Fruit fly (Drosophila melanogaster) whole organism, embryonic: ENCODE results near the gene CG8112.

Source experiments
- ATbp ChIP-seq: fragments of 200-800 bp; sonication (Bioruptor generic); optimal IDR thresholded peaks from 2 replicates; lab custom pipeline; 2017; ENCODE audit warnings: missing biosample characterization, mild to moderate bottlenecking, missing genetic modification characterization, missing genetic modification reagents
- Abd-B ChIP-seq: fragments of 200-800 bp; sonication (Bioruptor generic); optimal IDR thresholded peaks from 2 replicates; lab custom pipeline; 2018; ENCODE audit warnings: missing biosample characterization, mild to moderate bottlenecking, missing genetic modification characterization, moderate library complexity
- CG11504 ChIP-seq: fragments of 200-800 bp; sonication (Bioruptor generic); optimal IDR thresholded peaks from 3 replicates; lab custom pipeline; 2019; ENCODE audit warnings: missing biosample characterization, mild to moderate bottlenecking, missing genetic modification characterization, moderate library complexity
- CG12155 ChIP-seq: fragments of 200-800 bp; sonication (Bioruptor generic); optimal IDR thresholded peaks from 3 replicates; lab custom pipeline; 2016; ENCODE audit warnings: missing biosample characterization, missing genetic modification characterization
- CG14014 ChIP-seq: fragments of 200-800 bp; sonication (Bioruptor generic); IDR thresholded peaks from 2 replicates; pipeline ENCODE4 v1.3.6; 2022; ENCODE audit warnings: missing biosample characterization, missing genetic modification characterization
- CG1647 ChIP-seq: fragments of 200-800 bp; sonication (Bioruptor generic); optimal IDR thresholded peaks from 3 replicates; lab custom pipeline; 2016; ENCODE audit warnings: missing biosample characterization, missing genetic modification characterization
- CG17361 ChIP-seq: fragments of 200-800 bp; sonication (Bioruptor generic); IDR thresholded peaks from 3 replicates; pipeline ENCODE4 v1.3.6; 2022; ENCODE audit warnings: missing biosample characterization, missing genetic modification characterization
- CG18764 ChIP-seq: fragments of 200-800 bp; sonication (Bioruptor generic); optimal IDR thresholded peaks from 3 replicates; lab custom pipeline; 2016; ENCODE audit warnings: missing biosample characterization, missing genetic modification characterization
- CG2889 ChIP-seq: fragments of 200-800 bp; sonication (Bioruptor generic); IDR thresholded peaks from 3 replicates; pipeline ENCODE4 v1.3.6; 2022; ENCODE audit warnings: missing biosample characterization, missing genetic modification characterization
- CG4282 ChIP-seq: fragments of 200-800 bp; sonication (Bioruptor generic); optimal IDR thresholded peaks from 2 replicates; lab custom pipeline; 2016; ENCODE audit warnings: missing biosample characterization, missing genetic modification characterization
- CG5245 ChIP-seq: fragments of 200-800 bp; sonication (Bioruptor generic); optimal IDR thresholded peaks from 3 replicates; lab custom pipeline; 2016; ENCODE audit warnings: missing biosample characterization, missing genetic modification characterization
- CG5953 ChIP-seq: fragments of 200-800 bp; sonication (Bioruptor generic); IDR thresholded peaks from 2 replicates; pipeline ENCODE4 v1.3.6; 2022; ENCODE audit warnings: missing biosample characterization, missing genetic modification characterization
- CG7963 ChIP-seq: fragments of 200-800 bp; sonication (Bioruptor generic); IDR thresholded peaks from 3 replicates; pipeline ENCODE4 v1.3.6; 2022; ENCODE audit warnings: missing biosample characterization, missing genetic modification characterization; ENCODE audit not compliant: partially characterized antibody
- Dip2 ChIP-seq: fragments of 200-800 bp; sonication (Bioruptor generic); IDR thresholded peaks from 2 replicates; pipeline ENCODE4 v1.3.6; 2022; ENCODE audit warnings: missing biosample characterization, missing genetic modification characterization
- Dref ChIP-seq: fragments of 200-800 bp; sonication (Bioruptor generic); IDR thresholded peaks from 2 replicates; pipeline ENCODE4 v1.3.6; 2022; ENCODE audit warnings: missing biosample characterization, missing genetic modification characterization
- H2.0 ChIP-seq: fragments of 200-800 bp; sonication (Bioruptor generic); IDR thresholded peaks from 2 replicates; pipeline ENCODE4 v1.3.6; 2022; ENCODE audit warnings: missing biosample characterization, missing genetic modification characterization
- HLH4C ChIP-seq: fragments of 200-800 bp; sonication (Bioruptor generic); IDR thresholded peaks from 3 replicates; pipeline ENCODE4 v1.3.6; 2022; ENCODE audit warnings: missing biosample characterization, missing genetic modification characterization; ENCODE audit not compliant: partially characterized antibody
- Mad ChIP-seq: fragments of 200-800 bp; sonication (Bioruptor generic); optimal IDR thresholded peaks from 2 replicates; lab custom pipeline; 2016; ENCODE audit warnings: missing biosample characterization, missing genetic modification characterization
- Myb ChIP-seq: fragments of 200-800 bp; sonication (Bioruptor generic); optimal IDR thresholded peaks from 2 replicates; lab custom pipeline; 2016; ENCODE audit warnings: missing biosample characterization, missing genetic modification characterization
- Opbp ChIP-seq: fragments of 200-800 bp; sonication (Bioruptor generic); IDR thresholded peaks from 3 replicates; pipeline ENCODE4 v1.3.6; 2022; ENCODE audit warnings: missing biosample characterization, missing genetic modification characterization; ENCODE audit not compliant: partially characterized antibody
- PHDP ChIP-seq: fragments of 200-800 bp; sonication (Bioruptor generic); optimal IDR thresholded peaks from 3 replicates; lab custom pipeline; 2018; ENCODE audit warnings: missing biosample characterization, mild to moderate bottlenecking, missing genetic modification characterization, moderate library complexity
- Rx ChIP-seq: fragments of 200-800 bp; sonication (Bioruptor generic); IDR thresholded peaks from 2 replicates; pipeline ENCODE4 v1.3.6; 2022; ENCODE audit warnings: missing biosample characterization, missing genetic modification characterization
- Scr ChIP-seq: fragments of 200-800 bp; sonication (Bioruptor generic); IDR thresholded peaks from 2 replicates; pipeline ENCODE4 v1.3.6; 2022; ENCODE audit warnings: missing biosample characterization, missing genetic modification characterization; ENCODE audit not compliant: partially characterized antibody
- Sox102F ChIP-seq: fragments of 200-800 bp; sonication (Bioruptor generic); optimal IDR thresholded peaks from 2 replicates; lab custom pipeline; 2018; ENCODE audit warnings: missing biosample characterization, mild to moderate bottlenecking, missing genetic modification characterization, moderate library complexity
- Spps ChIP-seq: fragments of 200-800 bp; sonication (Bioruptor generic); optimal IDR thresholded peaks from 2 replicates; lab custom pipeline; 2018; ENCODE audit warnings: missing biosample characterization, mild to moderate bottlenecking, missing genetic modification characterization
- Sry-β ChIP-seq: fragments of 200-800 bp; sonication (Bioruptor generic); optimal IDR thresholded peaks from 2 replicates; lab custom pipeline; 2018; ENCODE audit warnings: missing biosample characterization, mild to moderate bottlenecking, missing genetic modification characterization, moderate library complexity
- Vsx1 ChIP-seq: fragments of 200-800 bp; sonication (Bioruptor generic); optimal IDR thresholded peaks from 2 replicates; lab custom pipeline; 2017; ENCODE audit warnings: missing biosample characterization, mild to moderate bottlenecking, missing genetic modification characterization, missing genetic modification reagents
- al ChIP-seq: fragments of 200-800 bp; sonication (Bioruptor generic); IDR thresholded peaks from 2 replicates; pipeline ENCODE4 v1.3.6; 2022; ENCODE audit warnings: missing biosample characterization, missing genetic modification characterization
- amos ChIP-seq: fragments of 200-800 bp; sonication (Bioruptor generic); IDR thresholded peaks from 2 replicates; pipeline ENCODE4 v1.3.6; 2022; ENCODE audit warnings: missing biosample characterization, missing genetic modification characterization; ENCODE audit not compliant: partially characterized antibody
- aop ChIP-seq: fragments of 200-800 bp; sonication (Bioruptor generic); IDR thresholded peaks from 2 replicates; pipeline ENCODE4 v1.3.6; 2022; ENCODE audit warnings: missing biosample characterization, missing genetic modification characterization
- bab2 ChIP-seq: fragments of 200-800 bp; sonication (Bioruptor generic); optimal IDR thresholded peaks from 2 replicates; lab custom pipeline; 2016; ENCODE audit warnings: missing biosample characterization, missing genetic modification characterization
- br ChIP-seq: fragments of >200 bp; optimal IDR thresholded peaks from 2 replicates; lab custom pipeline; 2017
- bsh ChIP-seq, 2 experiments: fragments of 200-800 bp; sonication (Bioruptor generic); optimal IDR thresholded peaks; 2 replicates each; lab custom pipeline; 2017 to 2018; ENCODE audit warnings: mild to moderate bottlenecking in 2 of 2, missing biosample characterization in 2 of 2, missing genetic modification characterization in 2 of 2, moderate library complexity in 1 of 2
- chinmo ChIP-seq: fragments of 200-800 bp; sonication (Bioruptor generic); IDR thresholded peaks from 4 replicates; pipeline ENCODE4 v1.3.6; 2022; ENCODE audit warnings: missing biosample characterization, missing genetic modification characterization; ENCODE audit not compliant: partially characterized antibody
- crol ChIP-seq: fragments of 200-800 bp; sonication (Bioruptor generic); IDR thresholded peaks from 2 replicates; pipeline ENCODE4 v1.3.6; 2022; ENCODE audit warnings: missing biosample characterization, missing genetic modification characterization
- crp ChIP-seq, 2 experiments: fragments of 200-800 bp; sonication (Bioruptor generic); optimal IDR thresholded peaks; 2 replicates in 1 of 2; 3 replicates in 1 of 2; lab custom pipeline; 2017; ENCODE audit warnings: missing biosample characterization in 2 of 2, missing genetic modification characterization in 2 of 2, mild to moderate bottlenecking in 1 of 2, moderate library complexity in 1 of 2
- ewg ChIP-seq: fragments of 200-800 bp; sonication (Bioruptor generic); optimal IDR thresholded peaks from 3 replicates; lab custom pipeline; 2017; ENCODE audit warnings: mild to moderate bottlenecking, missing biosample characterization, missing genetic modification reagents, missing genetic modification characterization
- fd64A ChIP-seq: fragments of 200-800 bp; sonication (Bioruptor generic); optimal IDR thresholded peaks from 3 replicates; lab custom pipeline; 2018; ENCODE audit warnings: missing biosample characterization, mild to moderate bottlenecking, missing genetic modification characterization
- fd96Cb ChIP-seq: fragments of 200-800 bp; sonication (Bioruptor generic); optimal IDR thresholded peaks from 2 replicates; lab custom pipeline; 2018; ENCODE audit warnings: missing biosample characterization, mild to moderate bottlenecking, missing genetic modification characterization, moderate library complexity
- hbn ChIP-seq: fragments of 200-800 bp; sonication (Bioruptor generic); IDR thresholded peaks from 2 replicates; pipeline ENCODE4 v1.3.6; 2022; ENCODE audit warnings: missing biosample characterization, missing genetic modification characterization; ENCODE audit not compliant: partially characterized antibody
- hkb ChIP-seq, 2 experiments: fragments of 200-800 bp in 1 of 2; fragments of >200 bp in 1 of 2; sonication (Bioruptor generic) in 1 of 2; IDR thresholded peaks in 1 of 2; optimal IDR thresholded peaks in 1 of 2; 2 replicates each; pipeline versions ENCODE4 v1.3.6 to Lab custom; 2017 to 2022; ENCODE audit warnings: missing biosample characterization in 1 of 2, missing genetic modification characterization in 1 of 2
- insv ChIP-seq, 2 experiments: fragments of 200-800 bp; sonication (Bioruptor generic); optimal IDR thresholded peaks; 3 replicates each; lab custom pipeline; 2016 to 2018; ENCODE audit warnings: missing biosample characterization in 2 of 2, missing genetic modification characterization in 2 of 2
- nau ChIP-seq: fragments of 200-800 bp; sonication (Bioruptor generic); optimal IDR thresholded peaks from 3 replicates; lab custom pipeline; 2017; ENCODE audit warnings: missing biosample characterization, mild to moderate bottlenecking, missing genetic modification characterization, missing genetic modification reagents
- nmo ChIP-seq: fragments of 200-800 bp; sonication (Bioruptor generic); optimal IDR thresholded peaks from 2 replicates; lab custom pipeline; 2018; ENCODE audit warnings: missing biosample characterization, mild to moderate bottlenecking, missing genetic modification characterization, moderate library complexity
- sd ChIP-seq: fragments of 200-800 bp; sonication (Bioruptor generic); optimal IDR thresholded peaks from 3 replicates; lab custom pipeline; 2018; ENCODE audit warnings: missing biosample characterization, mild to moderate bottlenecking, missing genetic modification characterization, moderate library complexity
- sna ChIP-seq: fragments of 200-800 bp; sonication (Bioruptor generic); IDR thresholded peaks from 2 replicates; pipeline ENCODE4 v1.3.6; 2022; ENCODE audit warnings: missing biosample characterization, missing genetic modification characterization; ENCODE audit not compliant: partially characterized antibody
- tx ChIP-seq: fragments of 200-800 bp; sonication (Bioruptor generic); optimal IDR thresholded peaks from 2 replicates; lab custom pipeline; 2016; ENCODE audit warnings: missing biosample characterization, missing genetic modification characterization

Gene CG8112

DNA sequence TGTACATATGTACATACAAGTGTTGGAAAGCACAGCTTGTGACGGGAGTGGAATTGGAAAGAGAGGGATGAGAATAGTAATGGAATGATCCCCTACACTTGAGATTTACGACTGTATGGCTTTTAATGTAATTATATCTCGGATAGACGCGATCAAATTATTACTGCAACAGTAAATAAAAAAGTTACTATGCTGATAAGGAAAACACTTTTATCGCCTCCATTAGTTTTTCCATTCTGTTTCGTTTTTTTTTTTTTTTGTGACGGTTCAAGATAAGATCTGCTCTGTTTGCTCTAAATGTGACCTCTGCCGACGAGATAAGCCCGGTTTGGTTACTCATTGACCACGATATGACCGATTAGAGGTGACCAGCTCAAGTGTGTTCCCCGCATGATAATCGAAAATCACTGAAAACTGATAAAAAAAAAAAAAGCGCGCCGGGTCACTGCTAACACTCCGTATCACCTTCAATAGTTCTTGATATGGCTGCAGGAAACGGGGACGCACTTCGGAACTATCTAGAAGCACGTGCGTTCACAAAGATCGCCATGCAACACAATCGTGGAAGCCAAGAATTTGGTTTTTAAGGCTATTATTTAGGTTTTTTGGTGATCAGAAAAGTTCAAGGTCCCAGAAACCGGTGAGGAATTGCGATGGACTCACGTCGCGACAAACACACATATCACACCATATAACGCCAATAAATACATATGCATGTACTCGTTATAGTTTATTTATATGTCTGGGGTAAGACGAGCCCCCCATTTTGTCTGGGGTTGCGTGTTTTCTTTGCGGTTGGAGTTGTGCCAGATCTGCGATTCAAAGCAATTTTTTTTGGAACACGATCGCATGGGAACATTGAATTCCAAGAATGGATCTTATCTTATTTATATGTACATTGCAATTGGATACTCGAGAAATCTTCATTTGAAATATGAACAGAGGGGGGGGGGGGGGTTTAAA, 41.9 kb upstream of the CG8112 start, which contains the start of gene p (continued):
- TF ChIP-seq ewg (GFP tag; lab: Kevin White, UChicago) (no peak), CG4282 (GFP tag; lab: Kevin White, UChicago) (no peak), CG17361 (no peak), HLH4C (no peak), CG5245 (GFP tag; lab: Kevin White, UChicago) (peak; percentile 40), Sox102F (peak; percentile 41), hbn (no peak), ATbp (GFP tag; lab: Kevin White, UChicago) (peak; percentile 42), CG18764 (GFP tag; lab: Kevin White, UChicago) (peak; percentile 27), CG7963 (no peak), fd96Cb (tag; lab: Kevin White, UChicago) (no peak), bsh (GFP tag; optimal IDR thresholded peaks at IDR 0.05; lab: Kevin White, UChicago) (peak in 1 of 2 experiments; percentile 50), amos (GFP tag; lab: Robert Waterston, UW) (no peak), CG1647 (GFP tag; lab: Kevin White, UChicago) (peak; percentile 30), PHDP (tag; lab: Kevin White, UChicago) (peak; percentile 56), br (lab: Kevin White, UChicago) (no peak), H2.0 (GFP tag; lab: Robert Waterston, UW) (no peak), crp (GFP tag; optimal IDR thresholded peaks at IDR 0.05; lab: Kevin White, UChicago) (no peak), nmo (GFP tag; lab: Kevin White, UChicago) (peak; percentile 13), CG2889 (no peak), insv (GFP tag; optimal IDR thresholded peaks at IDR 0.05; lab: Kevin White, UChicago) (peak in 1 of 2 experiments; percentile 23), CG11504 (tag; lab: Kevin White, UChicago) (peak; percentile 49), sna (GFP tag; lab: Robert Waterston, UW) (no peak), Dref (no peak), fd64A (GFP tag; lab: Kevin White, UChicago) (peak; percentile 38), Scr (GFP tag; lab: Robert Waterston, UW) (no peak), Opbp (no peak), tx (no peak), aop (GFP tag; lab: Robert Waterston, UW) (no peak), Vsx1 (GFP tag; lab: Kevin White, UChicago) (no peak), Myb (GFP tag; lab: Kevin White, UChicago) (peak; percentile 32), nau (GFP tag; lab: Kevin White, UChicago) (peak; percentile 13), CG14014 (peak; percentile 40; the same call in 1 of the 2 replicates), hkb (optimal IDR thresholded peaks at IDR 0.05; lab: Kevin White, UChicago) (no peak), hkb (GFP tag; IDR thresholded peaks at IDR 0.05; lab: Robert Waterston, UW) (peak; percentile 55; the same call in 1 of the 2 replicates), Mad (GFP tag; lab: Kevin White, UChicago) (no peak), crol (no peak), Dip2 (GFP tag; lab: Robert Waterston, UW) (no peak), Abd-B (no peak), al (GFP tag; lab: Robert Waterston, UW) (no peak), CG12155 (GFP tag; lab: Kevin White, UChicago) (peak; percentile 26), bab2 (GFP tag; lab: Kevin White, UChicago) (peak; percentile 22), chinmo (0 out of 4 replicates have a peak, but pooled peaks have one; percentile 68), Rx (no peak), sd (tag; lab: Kevin White, UChicago) (peak; percentile 16), Spps (tag; lab: Kevin White, UChicago) (no peak), CG5953 (GFP tag; lab: Robert Waterston, UW) (peak; percentile 3; the same call in 1 of the 2 replicates), Sry-β (GFP tag; lab: Kevin White, UChicago) (peak; percentile 13)
